Fruit fly (Drosophila melanogaster) whole organism, embryonic: ENCODE data around the gene obst-G.

Experiments
- Antp ChIP-seq: fragments of 200-800 bp; sonication (Bioruptor generic); optimal IDR thresholded peaks from 3 replicates; lab custom pipeline; 2016; ENCODE audit warnings: missing biosample characterization, missing genetic modification characterization
- Atf-2 ChIP-seq: fragments of 200-800 bp; sonication (Bioruptor generic); optimal IDR thresholded peaks from 2 replicates; lab custom pipeline; 2016; ENCODE audit warnings: missing biosample characterization, missing genetic modification characterization
- Atf3 ChIP-seq: fragments of 200-800 bp; sonication (Bioruptor generic); optimal IDR thresholded peaks from 3 replicates; lab custom pipeline; 2016; ENCODE audit warnings: missing biosample characterization, missing genetic modification characterization
- CG12155 ChIP-seq: fragments of 200-800 bp; sonication (Bioruptor generic); optimal IDR thresholded peaks from 3 replicates; lab custom pipeline; 2016; ENCODE audit warnings: missing biosample characterization, missing genetic modification characterization
- CG1233 ChIP-seq: fragments of 200-800 bp; sonication (Bioruptor generic); optimal IDR thresholded peaks from 4 replicates; lab custom pipeline; 2018; ENCODE audit warnings: missing biosample characterization, mild to moderate bottlenecking, missing genetic modification characterization
- CG13894 ChIP-seq: fragments of 200-800 bp; sonication (Bioruptor generic); optimal IDR thresholded peaks from 3 replicates; lab custom pipeline; 2018; ENCODE audit warnings: missing biosample characterization, mild to moderate bottlenecking, missing genetic modification characterization, moderate library complexity
- CG17328 ChIP-seq: fragments of 200-800 bp; sonication (Bioruptor generic); IDR thresholded peaks from 2 replicates; pipeline ENCODE4 v1.3.6; 2022; ENCODE audit warnings: missing biosample characterization, missing genetic modification characterization
- CG17912 ChIP-seq: fragments of 200-800 bp; sonication (Bioruptor generic); optimal IDR thresholded peaks from 2 replicates; lab custom pipeline; 2018; ENCODE audit warnings: missing biosample characterization, mild to moderate bottlenecking, missing genetic modification characterization
- CG18476 ChIP-seq: fragments of 200-800 bp; sonication (Bioruptor generic); optimal IDR thresholded peaks from 2 replicates; lab custom pipeline; 2016; ENCODE audit warnings: missing biosample characterization, mild to moderate bottlenecking, missing genetic modification characterization
- CG2129 ChIP-seq: fragments of 200-800 bp; sonication (Bioruptor generic); IDR thresholded peaks from 2 replicates; pipeline ENCODE4 v1.3.6; 2022; ENCODE audit warnings: missing biosample characterization, missing genetic modification characterization; ENCODE audit not compliant: partially characterized antibody
- CG2678 ChIP-seq: fragments of 200-800 bp; sonication (Bioruptor generic); optimal IDR thresholded peaks from 3 replicates; lab custom pipeline; 2019; ENCODE audit warnings: missing biosample characterization, mild to moderate bottlenecking, missing genetic modification characterization, moderate library complexity
- CG3407 ChIP-seq: fragments of 200-800 bp; sonication (Bioruptor generic); optimal IDR thresholded peaks from 2 replicates; lab custom pipeline; 2018; ENCODE audit warnings: missing biosample characterization, mild to moderate bottlenecking, missing genetic modification characterization
- CG3726 ChIP-seq: fragments of 200-800 bp; sonication (Bioruptor generic); IDR thresholded peaks from 3 replicates; pipeline ENCODE4, ENCODE4 v1.3.6; 2022; ENCODE audit warnings: missing biosample characterization, missing genetic modification characterization
- CG6175 ChIP-seq: fragments of 200-800 bp; sonication (Bioruptor generic); IDR thresholded peaks from 3 replicates; pipeline ENCODE4 v1.3.6; 2022; ENCODE audit warnings: missing biosample characterization, missing genetic modification characterization
- CG6654 ChIP-seq: fragments of 200-800 bp; sonication (Bioruptor generic); optimal IDR thresholded peaks from 2 replicates; lab custom pipeline; 2017; ENCODE audit warnings: missing biosample characterization, mild to moderate bottlenecking, missing genetic modification characterization
- CG8281 ChIP-seq: fragments of 200-800 bp; sonication (Bioruptor generic); optimal IDR thresholded peaks from 2 replicates; lab custom pipeline; 2018; ENCODE audit warnings: missing biosample characterization, mild to moderate bottlenecking, missing genetic modification characterization, moderate library complexity
- CG9932 ChIP-seq: fragments of 200-800 bp; sonication (Bioruptor generic); IDR thresholded peaks from 2 replicates; pipeline ENCODE4 v1.3.6; 2022; ENCODE audit warnings: missing biosample characterization, missing genetic modification characterization
- D ChIP-seq, 2 experiments: fragments of 200-800 bp in 1 of 2; fragments of >200 bp in 1 of 2; sonication (Bioruptor generic) in 1 of 2; optimal IDR thresholded peaks; 2 replicates in 1 of 2; 3 replicates in 1 of 2; lab custom pipeline; 2017; ENCODE audit warnings: mild to moderate bottlenecking in 1 of 2, missing biosample characterization in 1 of 2, missing genetic modification characterization in 1 of 2, missing genetic modification reagents in 1 of 2
- D19A ChIP-seq: fragments of 200-800 bp; optimal IDR thresholded peaks from 3 replicates; lab custom pipeline; 2019; ENCODE audit warnings: missing biosample characterization, mild to moderate bottlenecking, missing genetic modification characterization, moderate library complexity
- Dfd ChIP-seq, 2 experiments: fragments of >200 bp; optimal IDR thresholded peaks; 2 replicates each; lab custom pipeline; 2017; ENCODE audit warnings: missing biosample characterization in 2 of 2, missing genetic modification characterization in 2 of 2
- Ets65A ChIP-seq: fragments of 200-800 bp; sonication (Bioruptor generic); peaks from one replicate; lab custom pipeline; 2016; ENCODE audit warnings: missing biosample characterization, missing genetic modification characterization
- Fer1 ChIP-seq: fragments of 200-800 bp; sonication (Bioruptor generic); optimal IDR thresholded peaks from 2 replicates; lab custom pipeline; 2017; ENCODE audit warnings: missing biosample characterization, mild to moderate bottlenecking, missing genetic modification characterization
- HHEX ChIP-seq: fragments of 200-800 bp; sonication (Bioruptor generic); optimal IDR thresholded peaks from 3 replicates; lab custom pipeline; 2017; ENCODE audit warnings: missing biosample characterization, mild to moderate bottlenecking, missing genetic modification characterization, missing genetic modification reagents
- HLH54F ChIP-seq: fragments of 200-800 bp; sonication (Bioruptor generic); optimal IDR thresholded peaks from 3 replicates; lab custom pipeline; 2016; ENCODE audit warnings: missing biosample characterization, missing genetic modification characterization
- NFAT ChIP-seq: fragments of 200-800 bp; sonication (Bioruptor generic); IDR thresholded peaks from 2 replicates; pipeline ENCODE4 v1.3.6; 2022; ENCODE audit warnings: missing biosample characterization, missing genetic modification characterization
- Sry-δ ChIP-seq: fragments of 200-800 bp; sonication (Bioruptor generic); optimal IDR thresholded peaks from 2 replicates; lab custom pipeline; 2016; ENCODE audit warnings: missing biosample characterization, missing genetic modification characterization
- ac ChIP-seq: fragments of 200-800 bp; sonication (Bioruptor generic); optimal IDR thresholded peaks from 3 replicates; lab custom pipeline; 2017; ENCODE audit warnings: missing biosample characterization, mild to moderate bottlenecking, missing genetic modification characterization
- al ChIP-seq: fragments of 200-800 bp; sonication (Bioruptor generic); IDR thresholded peaks from 2 replicates; pipeline ENCODE4 v1.3.6; 2022; ENCODE audit warnings: missing biosample characterization, missing genetic modification characterization
- ash1 ChIP-seq: fragments of 200-800 bp; sonication (Bioruptor generic); optimal IDR thresholded peaks from 2 replicates; lab custom pipeline; 2018; ENCODE audit warnings: missing biosample characterization, mild to moderate bottlenecking, missing genetic modification characterization
- az2 ChIP-seq: fragments of 200-800 bp; sonication (Bioruptor generic); optimal IDR thresholded peaks from 3 replicates; lab custom pipeline; 2016; ENCODE audit warnings: missing biosample characterization, missing genetic modification characterization
- cas ChIP-seq: fragments of 200-800 bp; sonication (Bioruptor generic); IDR thresholded peaks from 2 replicates; pipeline ENCODE4 v1.3.6; 2022; ENCODE audit warnings: missing biosample characterization, missing genetic modification characterization
- cato ChIP-seq: fragments of 200-800 bp; sonication (Bioruptor generic); optimal IDR thresholded peaks from 2 replicates; lab custom pipeline; 2016; ENCODE audit warnings: missing biosample characterization, missing genetic modification characterization, borderline replicate concordance
- chm ChIP-seq: fragments of 200-800 bp; sonication (Bioruptor generic); IDR thresholded peaks from 2 replicates; pipeline ENCODE4 v1.3.6; 2022; ENCODE audit warnings: missing biosample characterization, missing genetic modification characterization
- cwo ChIP-seq: fragments of 200-800 bp; sonication (Bioruptor generic); optimal IDR thresholded peaks from 3 replicates; lab custom pipeline; 2017; ENCODE audit warnings: missing biosample characterization, missing genetic modification characterization, mild to moderate bottlenecking, moderate library complexity, missing genetic modification reagents
- disco-r ChIP-seq: fragments of 200-800 bp; sonication (Bioruptor generic); optimal IDR thresholded peaks from 2 replicates; lab custom pipeline; 2016; ENCODE audit warnings: missing biosample characterization, missing genetic modification characterization
- dmrt11E ChIP-seq: fragments of 200-800 bp; sonication (Bioruptor generic); optimal IDR thresholded peaks from 3 replicates; lab custom pipeline; 2018; ENCODE audit warnings: missing biosample characterization, mild to moderate bottlenecking, missing genetic modification characterization, moderate library complexity
- exex ChIP-seq: fragments of 200-800 bp; sonication (Bioruptor generic); optimal IDR thresholded peaks from 4 replicates; lab custom pipeline; 2018; ENCODE audit warnings: missing biosample characterization, mild to moderate bottlenecking, missing genetic modification characterization, moderate library complexity
- fu2 ChIP-seq: fragments of 200-800 bp; sonication (Bioruptor generic); optimal IDR thresholded peaks from 2 replicates; lab custom pipeline; 2016; ENCODE audit warnings: missing biosample characterization, missing genetic modification characterization
- hkb ChIP-seq, 2 experiments: fragments of 200-800 bp in 1 of 2; fragments of >200 bp in 1 of 2; sonication (Bioruptor generic) in 1 of 2; IDR thresholded peaks in 1 of 2; optimal IDR thresholded peaks in 1 of 2; 2 replicates each; pipeline versions ENCODE4 v1.3.6 to Lab custom; 2017 to 2022; ENCODE audit warnings: missing biosample characterization in 1 of 2, missing genetic modification characterization in 1 of 2
- hth ChIP-seq: fragments of >200 bp; optimal IDR thresholded peaks from 2 replicates; lab custom pipeline; 2017; ENCODE audit warnings: inconsistent platforms
- insv ChIP-seq, 2 experiments: fragments of 200-800 bp; sonication (Bioruptor generic); optimal IDR thresholded peaks; 3 replicates each; lab custom pipeline; 2016 to 2018; ENCODE audit warnings: missing biosample characterization in 2 of 2, missing genetic modification characterization in 2 of 2
- jigr1 ChIP-seq: fragments of 200-800 bp; sonication (Bioruptor generic); IDR thresholded peaks from 3 replicates; pipeline ENCODE4 v1.3.6; 2022; ENCODE audit warnings: missing biosample characterization, missing genetic modification characterization
- ken ChIP-seq: fragments of 200-800 bp; sonication (Bioruptor generic); IDR thresholded peaks from 3 replicates; pipeline ENCODE4 v1.3.6; 2022; ENCODE audit warnings: missing biosample characterization, missing genetic modification characterization
- nau ChIP-seq: fragments of 200-800 bp; sonication (Bioruptor generic); optimal IDR thresholded peaks from 3 replicates; lab custom pipeline; 2017; ENCODE audit warnings: missing biosample characterization, mild to moderate bottlenecking, missing genetic modification characterization, missing genetic modification reagents
- p53 ChIP-seq: fragments of 200-800 bp; sonication (Bioruptor generic); optimal IDR thresholded peaks from 2 replicates; lab custom pipeline; 2016; ENCODE audit warnings: missing biosample characterization, missing genetic modification characterization
- pnt ChIP-seq: fragments of 200-800 bp; sonication (Bioruptor generic); optimal IDR thresholded peaks from 3 replicates; lab custom pipeline; 2016; ENCODE audit warnings: missing biosample characterization, missing genetic modification characterization
- psq ChIP-seq: fragments of 200-800 bp; sonication (Bioruptor generic); optimal IDR thresholded peaks from 2 replicates; lab custom pipeline; 2017; ENCODE audit warnings: missing biosample characterization, missing genetic modification characterization
- sisA ChIP-seq: fragments of 200-800 bp; sonication (Bioruptor generic); IDR thresholded peaks from 2 replicates; pipeline ENCODE4 v1.3.6; 2022; ENCODE audit warnings: missing biosample characterization, missing genetic modification characterization
- tll ChIP-seq, 2 experiments: fragments of 200-800 bp in 1 of 2; fragments of >200 bp in 1 of 2; sonication (Bioruptor generic) in 1 of 2; optimal IDR thresholded peaks; 2 replicates each; lab custom pipeline; 2017 to 2019; ENCODE audit warnings: missing biosample characterization in 2 of 2, missing genetic modification characterization in 2 of 2, mild to moderate bottlenecking in 1 of 2, moderate library complexity in 1 of 2
- twi ChIP-seq: fragments of 200-800 bp; optimal IDR thresholded peaks from 2 replicates; lab custom pipeline; 2019; ENCODE audit warnings: missing biosample characterization, mild to moderate bottlenecking, missing genetic modification characterization, moderate library complexity
- tx ChIP-seq: fragments of 200-800 bp; sonication (Bioruptor generic); optimal IDR thresholded peaks from 2 replicates; lab custom pipeline; 2016; ENCODE audit warnings: missing biosample characterization, missing genetic modification characterization

The obst-G gene

dm6 chr3L:11992960-11993359 is 39.8 kb upstream of the obst-G start, which contains the start of gene viaf (continued):
- peak; percentile 37 for TF ChIP-seq CG12155 (GFP tag; lab: Kevin White, UChicago)
- peak; percentile 64 for TF ChIP-seq NFAT (GFP tag; lab: Robert Waterston, UW)
- TF ChIP-seq tll (GFP tag; optimal IDR thresholded peaks at IDR 0.05; lab: Kevin White, UChicago): no peak
- no peak for TF ChIP-seq Dfd (GFP tag; optimal IDR thresholded peaks at IDR 0.05; lab: Kevin White, UChicago)
- no peak for TF ChIP-seq p53 (GFP tag; lab: Kevin White, UChicago)
- TF ChIP-seq hth (lab: Kevin White, UChicago): no peak
- TF ChIP-seq CG13894 (tag; lab: Kevin White, UChicago): no peak
- peak; percentile 49 for TF ChIP-seq al
- peak; percentile 83 for TF ChIP-seq Sry-δ (GFP tag; lab: Kevin White, UChicago)
- no peak for TF ChIP-seq cato (GFP tag; lab: Kevin White, UChicago)
- no peak for TF ChIP-seq HLH54F
- no peak for TF ChIP-seq Fer1 (GFP tag; lab: Kevin White, UChicago)
- peak; percentile 53 for TF ChIP-seq az2 (GFP tag; lab: Kevin White, UChicago)
- TF ChIP-seq CG17328 (GFP tag; lab: Robert Waterston, UW): no peak
- no peak for TF ChIP-seq fu2 (GFP tag; lab: Kevin White, UChicago)
- TF ChIP-seq tx: no peak
- TF ChIP-seq sisA (GFP tag; lab: Robert Waterston, UW): peak; percentile 35; the same call in 1 of the 2 replicates
- TF ChIP-seq Atf-2: no peak
- TF ChIP-seq insv (GFP tag; optimal IDR thresholded peaks at IDR 0.05; lab: Kevin White, UChicago): no peak
- TF ChIP-seq CG6175 (GFP tag; lab: Robert Waterston, UW): no peak
- TF ChIP-seq Antp (GFP tag; lab: Kevin White, UChicago): no peak
- no peak for TF ChIP-seq nau (GFP tag; lab: Kevin White, UChicago)
- peak; percentile 42 for TF ChIP-seq CG17912
- TF ChIP-seq CG1233 (GFP tag; lab: Kevin White, UChicago): no peak
- TF ChIP-seq pnt (GFP tag; lab: Kevin White, UChicago): no peak
- TF ChIP-seq ken (GFP tag; lab: Robert Waterston, UW): no peak
- no peak for TF ChIP-seq Atf3 (GFP tag; lab: Kevin White, UChicago)
- TF ChIP-seq hkb (optimal IDR thresholded peaks at IDR 0.05; lab: Kevin White, UChicago): no peak
- peak; percentile 66 for TF ChIP-seq hkb (GFP tag; IDR thresholded peaks at IDR 0.05; lab: Robert Waterston, UW)
- TF ChIP-seq twi (tag; lab: Kevin White, UChicago): no peak
- TF ChIP-seq exex (tag; lab: Kevin White, UChicago): no peak
- no peak for TF ChIP-seq ash1 (GFP tag; lab: Kevin White, UChicago)
- TF ChIP-seq cwo (GFP tag; lab: Kevin White, UChicago): no peak
- no peak for TF ChIP-seq CG3726 (GFP tag; lab: Robert Waterston, UW)
- peak; percentile 55 for TF ChIP-seq dmrt11E (tag; lab: Kevin White, UChicago)
- no peak for TF ChIP-seq CG3407 (GFP tag; lab: Kevin White, UChicago)
- TF ChIP-seq jigr1: peak; percentile 75; the same call in 2 of the 3 replicates
- peak; percentile 86 for TF ChIP-seq Ets65A (GFP tag; lab: Kevin White, UChicago)
- TF ChIP-seq D19A (tag; lab: Kevin White, UChicago): no peak
- no peak for TF ChIP-seq D (optimal IDR thresholded peaks at IDR 0.05; lab: Kevin White, UChicago)
- no peak for TF ChIP-seq D (GFP tag; optimal IDR thresholded peaks at IDR 0.05; lab: Kevin White, UChicago)
- TF ChIP-seq CG2678: no peak
- no peak for TF ChIP-seq CG6654 (GFP tag; lab: Kevin White, UChicago)
- peak; percentile 78 for TF ChIP-seq CG2129 (GFP tag; lab: Robert Waterston, UW)
- no peak for TF ChIP-seq disco-r (GFP tag; lab: Kevin White, UChicago)
- TF ChIP-seq ac (GFP tag; lab: Kevin White, UChicago): no peak
- TF ChIP-seq psq (GFP tag; lab: Kevin White, UChicago): no peak
- TF ChIP-seq chm (GFP tag; lab: Robert Waterston, UW): no peak
- no peak for TF ChIP-seq CG8281 (tag; lab: Kevin White, UChicago)
- peak; percentile 80 for TF ChIP-seq CG9932 (GFP tag; lab: Robert Waterston, UW)
- no peak for TF ChIP-seq CG18476 (GFP tag; lab: Kevin White, UChicago)
- TF ChIP-seq cas (GFP tag; lab: Robert Waterston, UW): peak; percentile 42; the same call in 1 of the 2 replicates
- no peak for TF ChIP-seq HHEX (GFP tag; lab: Kevin White, UChicago)
